Worm (Caenorhabditis elegans): ENCODE results near the gene F42A10.7.

Gene F42A10.7

DNA sequence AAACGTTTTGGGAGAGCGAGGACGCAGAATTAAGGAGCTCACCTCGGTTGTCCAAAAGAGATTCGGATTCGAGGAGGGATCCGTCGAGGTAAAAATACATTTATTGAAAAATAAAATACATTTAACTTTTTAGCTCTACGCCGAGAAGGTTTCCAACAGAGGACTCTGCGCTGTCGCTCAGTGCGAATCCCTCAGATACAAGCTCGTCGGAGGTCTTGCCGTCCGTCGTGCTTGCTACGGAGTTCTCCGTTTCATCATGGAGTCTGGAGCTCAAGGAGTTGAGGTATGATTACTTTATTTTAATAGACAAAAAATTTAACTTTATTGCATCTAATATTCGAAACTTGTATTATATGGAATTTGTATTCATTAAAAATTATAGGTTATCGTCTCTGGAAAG lies 28.6 kb upstream of the F42A10.7 start:
- TF ChIP-seq flt-1 (GFP tag; IDR thresholded peaks at IDR 0.05) (no peak), T22C8.4 (GFP tag; IDR thresholded peaks at IDR 0.05) (no peak), tab-1 (GFP tag; IDR thresholded peaks at IDR 0.05) (no peak), klf-2 (GFP tag; conservative IDR thresholded peaks at IDR 0.05) (no peak), ref-1 (GFP tag; conservative IDR thresholded peaks at IDR 0.05) (no peak), ztf-29 (GFP tag; IDR thresholded peaks at IDR 0.05) (no peak), cog-1 (tag; optimal IDR thresholded peaks at IDR 0.05) (no peak), ztf-23 (GFP tag; IDR thresholded peaks at IDR 0.05) (no peak), med-1 (GFP tag; optimal IDR thresholded peaks at IDR 0.05; ENCODE audit: insufficient read depth) (no peak)

DNA sequence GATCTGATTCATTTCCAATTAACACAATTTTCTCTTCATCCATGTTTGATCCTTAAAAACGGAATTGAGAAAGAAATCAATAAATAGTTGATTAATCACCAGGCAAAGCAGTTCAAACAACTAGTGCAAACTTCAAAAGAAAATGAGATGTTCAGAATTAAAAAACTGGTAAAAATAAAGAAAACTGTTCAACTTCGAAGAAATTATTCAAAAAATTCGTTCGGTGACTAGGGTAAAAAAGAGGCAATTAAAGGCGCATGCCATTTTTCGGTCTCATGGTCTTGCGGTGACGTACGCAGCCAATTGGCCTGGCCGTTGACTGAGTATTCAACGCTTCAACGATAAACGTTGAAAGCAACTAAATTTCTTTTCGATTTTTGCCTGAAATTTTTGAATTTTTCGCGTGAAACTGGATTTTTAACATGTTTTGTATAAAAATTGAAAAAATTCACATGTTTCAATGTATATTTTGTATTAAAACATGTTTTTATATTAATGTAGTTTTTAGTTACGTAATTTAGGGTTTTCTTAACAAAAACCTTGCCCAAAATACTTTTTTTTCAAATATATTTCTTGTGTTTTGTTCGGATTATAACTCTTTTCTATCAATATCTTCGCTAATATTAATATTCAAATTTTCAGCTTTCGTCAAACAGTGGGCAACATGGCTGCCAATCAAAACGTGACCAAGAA lies 27.8 kb upstream of the F42A10.7 start, which contains the start of the genes sna-3 and rps-3:
Gene sna-3, minus strand, starts transcription at position 51 of the 693 bp plus-strand sequence.
Gene rps-3, plus strand, starts transcription at position 643 of the 693 bp plus-strand sequence.
- TF ChIP-seq klf-2 (GFP tag; conservative IDR thresholded peaks at IDR 0.05) = no peak
- TF ChIP-seq tab-1 (GFP tag; IDR thresholded peaks at IDR 0.05) = no peak
- no peak for TF ChIP-seq ref-1 (GFP tag; conservative IDR thresholded peaks at IDR 0.05)
- TF ChIP-seq flt-1 (GFP tag; IDR thresholded peaks at IDR 0.05) = no peak
- no peak for TF ChIP-seq ztf-29 (GFP tag; IDR thresholded peaks at IDR 0.05)
- no peak for TF ChIP-seq ztf-23 (GFP tag; IDR thresholded peaks at IDR 0.05)
- TF ChIP-seq med-1 (GFP tag; optimal IDR thresholded peaks at IDR 0.05; ENCODE audit: insufficient read depth) = no peak
- TF ChIP-seq T22C8.4 (GFP tag; IDR thresholded peaks at IDR 0.05) = no peak
- no peak for TF ChIP-seq cog-1 (tag; optimal IDR thresholded peaks at IDR 0.05)

DNA sequence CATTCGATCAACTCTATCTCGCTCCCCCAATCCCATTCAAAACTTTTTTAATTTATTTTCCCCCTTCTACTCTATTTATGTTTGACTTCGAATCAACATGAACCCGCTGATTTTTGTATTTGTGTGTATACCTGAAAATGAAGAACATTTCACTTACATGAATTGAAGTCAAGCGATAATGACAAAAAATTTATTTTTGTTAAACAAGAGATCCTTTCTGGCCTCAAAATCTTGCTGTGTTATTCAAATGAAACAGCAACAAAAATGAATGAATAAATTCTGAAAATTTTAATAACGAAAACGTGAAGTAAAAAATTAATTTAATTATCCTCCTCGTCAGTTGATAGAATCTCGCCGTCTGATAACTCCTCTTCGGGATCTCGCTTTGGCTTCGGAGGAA lies 24.0 kb upstream of the F42A10.7 start:
- TF ChIP-seq cog-1 (tag; optimal IDR thresholded peaks at IDR 0.05) (no peak), tab-1 (GFP tag; IDR thresholded peaks at IDR 0.05) (no peak), ztf-29 (GFP tag; IDR thresholded peaks at IDR 0.05) (no peak)

DNA sequence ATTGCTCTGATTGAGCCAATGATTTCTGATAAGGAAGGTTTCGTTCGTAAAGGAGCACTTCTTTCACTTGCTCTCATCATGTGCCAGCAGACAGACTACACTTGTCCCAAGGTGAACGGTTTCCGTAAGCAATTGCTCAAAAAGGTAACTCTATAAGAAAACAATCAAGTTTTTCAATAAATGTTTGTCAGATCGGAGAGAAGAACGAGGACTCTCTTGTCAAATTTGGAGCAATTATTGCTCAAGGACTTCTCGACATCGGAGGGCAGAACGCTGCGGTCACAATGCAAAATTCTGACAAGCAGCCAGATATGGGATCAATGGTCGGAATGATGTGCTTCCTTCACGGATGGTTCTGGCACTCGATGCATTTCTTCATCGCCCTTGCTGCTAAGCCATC lies 22.8 kb upstream of the F42A10.7 start:
- TF ChIP-seq med-1 (GFP tag; optimal IDR thresholded peaks at IDR 0.05; ENCODE audit: insufficient read depth) (no peak), ztf-29 (GFP tag; IDR thresholded peaks at IDR 0.05) (no peak), T22C8.4 (GFP tag; IDR thresholded peaks at IDR 0.05) (no peak), cog-1 (tag; optimal IDR thresholded peaks at IDR 0.05) (no peak), klf-2 (GFP tag; conservative IDR thresholded peaks at IDR 0.05) (no peak), tab-1 (GFP tag; IDR thresholded peaks at IDR 0.05) (no peak), flt-1 (GFP tag; IDR thresholded peaks at IDR 0.05) (no peak), ref-1 (GFP tag; conservative IDR thresholded peaks at IDR 0.05) (no peak), ztf-23 (GFP tag; IDR thresholded peaks at IDR 0.05) (no peak)

DNA sequence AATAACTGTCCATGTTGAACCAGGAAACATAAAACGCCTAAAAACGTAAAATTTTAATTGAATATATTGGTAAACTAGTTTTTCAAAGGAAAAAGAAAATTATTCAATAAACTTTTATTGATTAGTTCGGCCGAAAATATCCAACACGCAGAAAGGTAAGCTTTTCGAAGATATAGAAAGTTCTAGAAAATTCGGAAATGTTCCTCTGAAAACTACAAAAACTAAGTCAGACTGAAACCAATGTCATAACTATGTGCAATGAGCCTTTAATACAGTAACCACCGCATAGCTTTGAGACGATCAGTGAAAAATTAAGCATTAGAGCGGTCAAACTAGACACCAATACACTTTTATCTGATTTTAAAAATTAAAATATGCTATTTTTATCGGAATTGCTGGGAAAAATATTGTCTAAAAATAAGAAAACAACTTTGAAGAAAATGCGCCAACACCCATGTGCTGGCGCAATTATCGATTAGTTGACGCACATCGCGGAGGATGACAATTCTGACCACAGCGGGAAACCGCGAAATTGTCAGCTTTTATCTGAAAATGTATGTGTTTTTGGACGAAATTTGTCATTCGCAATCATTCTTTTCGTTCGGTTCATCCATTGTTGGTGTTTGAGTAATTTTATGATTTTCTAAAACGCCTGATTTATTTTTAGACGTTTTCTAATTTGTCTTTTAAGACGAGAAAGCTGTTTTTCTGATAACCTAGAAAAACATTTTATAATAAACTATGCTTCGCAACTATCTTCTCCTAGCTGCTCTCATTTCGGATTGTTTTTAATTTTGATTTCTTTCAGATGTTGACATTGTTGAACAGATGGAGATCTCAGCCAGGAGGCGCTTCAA lies 20.1 kb upstream of the F42A10.7 start, which contains the start of the genes C23G10.7 and rpn-2:
Gene C23G10.7, minus strand, starts transcription at position 37 of the 857 bp plus-strand sequence.
Gene rpn-2, plus strand, starts transcription at position 807 of the 857 bp plus-strand sequence.
- TF ChIP-seq ref-1 (GFP tag; conservative IDR thresholded peaks at IDR 0.05) (no peak), T22C8.4 (GFP tag; IDR thresholded peaks at IDR 0.05) (peak; percentile 76), cog-1 (tag; optimal IDR thresholded peaks at IDR 0.05) (no peak), ztf-23 (GFP tag; IDR thresholded peaks at IDR 0.05) (peak; percentile 74)

DNA sequence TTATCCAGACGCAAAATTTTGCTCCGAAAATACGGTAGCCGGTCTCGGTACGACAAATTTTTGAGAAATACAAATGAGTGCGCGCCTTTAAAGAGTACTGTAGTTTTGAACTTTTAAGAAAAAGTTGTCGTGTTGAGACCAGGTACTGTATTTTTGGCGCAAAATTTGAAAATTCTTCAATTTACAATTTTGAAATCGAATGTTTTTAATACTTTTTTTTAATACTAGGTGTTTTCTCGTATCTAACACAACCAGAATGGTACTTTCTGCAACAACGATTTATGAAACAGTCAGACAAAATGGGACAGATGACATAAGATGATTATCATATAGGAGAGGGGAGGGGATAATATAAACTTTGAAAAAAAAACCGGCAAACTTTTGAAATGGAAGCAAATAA lies 17.2 kb upstream of the F42A10.7 start:
- TF ChIP-seq med-1 (GFP tag; optimal IDR thresholded peaks at IDR 0.05; ENCODE audit: insufficient read depth) = no peak
- TF ChIP-seq klf-2 (GFP tag; conservative IDR thresholded peaks at IDR 0.05) = no peak
- no peak for TF ChIP-seq cog-1 (tag; optimal IDR thresholded peaks at IDR 0.05)
- TF ChIP-seq tab-1 (GFP tag; IDR thresholded peaks at IDR 0.05) = no peak
- TF ChIP-seq ref-1 (GFP tag; conservative IDR thresholded peaks at IDR 0.05) = no peak
- TF ChIP-seq flt-1 (GFP tag; IDR thresholded peaks at IDR 0.05) = no peak
- no peak for TF ChIP-seq ztf-29 (GFP tag; IDR thresholded peaks at IDR 0.05)
- TF ChIP-seq T22C8.4 (GFP tag; IDR thresholded peaks at IDR 0.05) = no peak
- no peak for TF ChIP-seq ztf-23 (GFP tag; IDR thresholded peaks at IDR 0.05)

DNA sequence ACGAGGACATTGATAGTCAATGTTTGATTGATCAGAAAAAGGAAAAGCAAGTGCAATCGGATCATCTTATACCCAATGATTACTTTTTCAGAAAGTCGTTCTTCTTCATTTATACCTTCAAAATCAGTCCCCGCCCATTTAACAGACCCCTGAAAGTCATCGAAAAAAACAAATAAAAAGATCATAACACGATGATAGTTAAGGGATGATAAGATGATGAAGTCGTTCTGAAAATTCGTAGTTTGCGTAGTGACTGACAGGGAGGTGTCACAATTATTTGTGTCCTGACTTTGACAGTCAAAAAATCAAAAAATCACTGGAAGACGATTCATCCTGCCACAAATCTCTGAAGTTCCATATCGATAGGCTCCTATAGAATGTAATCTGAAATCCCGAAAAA lies 16.0 kb upstream of the F42A10.7 start, which contains the start of gene ugt-66:
Gene ugt-66, minus strand, starts transcription at position 101 of the 400 bp plus-strand sequence.
- TF ChIP-seq ztf-23 (GFP tag; IDR thresholded peaks at IDR 0.05) (no peak), ref-1 (GFP tag; conservative IDR thresholded peaks at IDR 0.05) (no peak), klf-2 (GFP tag; conservative IDR thresholded peaks at IDR 0.05) (no peak), cog-1 (tag; optimal IDR thresholded peaks at IDR 0.05) (no peak), tab-1 (GFP tag; IDR thresholded peaks at IDR 0.05) (no peak), med-1 (GFP tag; optimal IDR thresholded peaks at IDR 0.05; ENCODE audit: insufficient read depth) (no peak), ztf-29 (GFP tag; IDR thresholded peaks at IDR 0.05) (no peak), flt-1 (GFP tag; IDR thresholded peaks at IDR 0.05) (no peak), T22C8.4 (GFP tag; IDR thresholded peaks at IDR 0.05) (no peak)

DNA sequence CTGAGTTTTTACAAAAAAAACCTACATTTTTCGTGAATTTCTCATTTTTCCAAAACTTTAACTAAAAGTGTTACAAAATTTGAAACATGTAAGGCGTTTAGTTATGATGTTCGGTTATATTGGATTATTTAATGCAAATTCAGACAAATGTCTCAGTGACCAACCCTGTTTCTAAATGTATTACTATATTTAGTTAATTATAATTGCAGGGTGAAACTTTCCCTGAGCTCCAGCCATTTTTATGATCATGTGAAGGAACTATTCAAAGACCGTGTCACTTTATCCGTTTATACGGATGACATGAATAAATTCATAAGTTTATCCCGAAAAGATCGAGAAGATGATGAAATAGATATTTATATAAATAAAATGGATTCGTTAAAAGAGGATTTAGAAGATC lies 12.3 kb upstream of the F42A10.7 start, which contains the start of gene C23G10.5:
Gene C23G10.5, plus strand, starts transcription at position 301 of the 400 bp plus-strand sequence.
- TF ChIP-seq ztf-29 (GFP tag; IDR thresholded peaks at IDR 0.05) (no peak), cog-1 (tag; optimal IDR thresholded peaks at IDR 0.05) (no peak), med-1 (GFP tag; optimal IDR thresholded peaks at IDR 0.05; ENCODE audit: insufficient read depth) (no peak)

DNA sequence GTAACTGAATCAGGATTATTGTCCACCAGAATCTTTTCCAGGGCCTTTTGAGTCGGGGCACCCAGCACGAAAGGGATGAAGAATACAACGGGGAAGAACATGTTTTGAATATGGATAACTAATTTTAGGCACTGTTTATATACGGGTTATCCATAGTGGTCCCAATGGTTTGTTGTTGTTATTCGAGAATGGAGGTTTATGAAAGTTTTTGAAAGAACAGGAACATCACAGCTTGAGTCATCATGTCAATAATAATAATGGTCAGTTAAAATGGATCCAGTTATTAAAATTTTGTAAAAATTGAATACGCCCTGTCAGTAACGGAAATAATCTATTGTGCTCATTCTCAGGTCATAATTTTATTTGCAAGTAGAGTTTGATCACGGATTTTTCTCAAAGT lies 4.6 kb upstream of the F42A10.7 start, which contains the start of gene nas-28:
Gene nas-28, minus strand, starts transcription at position 101 of the 400 bp plus-strand sequence.
- TF ChIP-seq flt-1 (GFP tag; IDR thresholded peaks at IDR 0.05) = no peak

DNA sequence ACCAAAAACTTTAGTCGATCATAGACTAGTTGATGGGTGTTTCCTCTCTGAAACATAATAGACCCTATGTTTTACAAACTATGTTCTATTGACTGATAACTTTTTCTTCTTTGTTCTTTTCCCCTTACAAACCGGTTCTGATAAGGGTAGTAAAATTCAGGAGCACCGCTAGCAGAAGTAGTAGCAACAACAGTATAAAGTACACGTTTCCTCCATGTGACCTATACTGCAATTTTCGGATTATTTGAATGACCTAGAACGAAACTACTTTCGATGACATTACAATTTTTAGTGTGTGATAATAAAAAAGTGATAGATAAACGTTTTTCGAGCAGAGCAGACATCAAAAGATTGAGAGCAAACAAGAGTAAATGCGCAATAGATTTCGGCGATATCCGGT lies 1.8 kb upstream of the F42A10.7 start:
- TF ChIP-seq T22C8.4 (GFP tag; IDR thresholded peaks at IDR 0.05) = no peak
